Worm (Caenorhabditis elegans) whole organism, early embryonic: Measurements from ENCODE around the gene C05E11.2.

Experiments
- B0310.2 ChIP-seq: sonication (generic microtip); optimal IDR thresholded peaks from 2 replicates; lab custom pipeline; 2016; ENCODE audit warnings: mild to moderate bottlenecking, missing genetic modification characterization, missing compliant biosample characterization
- F13C5.2 ChIP-seq: sonication (generic microtip); optimal IDR thresholded peaks from 2 replicates; lab custom pipeline; 2017; ENCODE audit warnings: mild to moderate bottlenecking, missing genetic modification characterization, inconsistent platforms, missing compliant biosample characterization
- aly-1 ChIP-seq: sonication (generic microtip); optimal IDR thresholded peaks from 2 replicates; lab custom pipeline; 2016; ENCODE audit warnings: missing genetic modification characterization, missing compliant biosample characterization
- ama-1 ChIP-seq: fragments of 150-350 bp; optimal IDR thresholded peaks from 2 replicates; lab custom pipeline; 2014
- ceh-13 ChIP-seq: fragments of 200-800 bp; sonication (Bioruptor generic); optimal IDR thresholded peaks from 2 replicates; lab custom pipeline; 2018; ENCODE audit warnings: mild to moderate bottlenecking, missing genetic modification characterization, missing compliant biosample characterization
- ceh-36 ChIP-seq: sonication (generic microtip); optimal IDR thresholded peaks from 2 replicates; lab custom pipeline; 2016; ENCODE audit warnings: missing genetic modification characterization, inconsistent platforms, missing compliant biosample characterization
- ets-7 ChIP-seq: sonication (generic microtip); optimal IDR thresholded peaks from 2 replicates; lab custom pipeline; 2016; ENCODE audit warnings: missing genotype, missing genetic modification characterization, missing compliant biosample characterization
- flt-1 ChIP-seq: fragments of 200-800 bp; sonication (Bioruptor generic); IDR thresholded peaks from 2 replicates; pipeline ENCODE4 v1.3.6; 2022; ENCODE audit warnings: missing genetic modification characterization, missing compliant biosample characterization
- hmbx-1 ChIP-seq: sonication (generic microtip); optimal IDR thresholded peaks from 2 replicates; lab custom pipeline; 2016; ENCODE audit warnings: mild to moderate bottlenecking, missing genetic modification characterization, missing compliant biosample characterization
- hmg-4 ChIP-seq: fragments of 200-800 bp; sonication (Bioruptor generic); optimal IDR thresholded peaks from 2 replicates; lab custom pipeline; 2018; ENCODE audit warnings: mild to moderate bottlenecking, missing genetic modification characterization, missing compliant biosample characterization
- hnd-1 ChIP-seq: sonication (generic microtip); optimal IDR thresholded peaks from 2 replicates; lab custom pipeline; 2016; ENCODE audit warnings: missing genetic modification characterization, missing compliant biosample characterization
- pes-1 ChIP-seq: fragments of 200-800 bp; sonication (Bioruptor generic); IDR thresholded peaks from 2 replicates; pipeline ENCODE4 v1.3.6; 2022; ENCODE audit warnings: missing genetic modification reagents, missing genetic modification characterization, missing compliant biosample characterization
- scrt-1 ChIP-seq: fragments of 200-800 bp; sonication (Bioruptor generic); IDR thresholded peaks from 2 replicates; pipeline ENCODE4 v1.3.6; 2022; ENCODE audit warnings: missing genetic modification characterization, missing compliant biosample characterization
- sea-1 ChIP-seq: fragments of 200-800 bp; sonication (Bioruptor generic); conservative IDR thresholded peaks from 2 replicates; pipeline ENCODE4 v1.3.6; 2022; ENCODE audit warnings: missing genetic modification characterization, missing compliant biosample characterization
- tbx-11 ChIP-seq: fragments of 200-800 bp; sonication (Bioruptor generic); IDR thresholded peaks from 2 replicates; pipeline ENCODE4 v1.3.6; 2022; ENCODE audit warnings: missing genetic modification characterization, missing compliant biosample characterization
- tbx-37 ChIP-seq: fragments of 200-800 bp; sonication (Bioruptor generic); conservative IDR thresholded peaks from 2 replicates; pipeline ENCODE4 v1.3.6; 2022; ENCODE audit warnings: missing genetic modification reagents, missing genetic modification characterization, missing compliant biosample characterization
- tra-4 ChIP-seq: sonication (generic microtip); optimal IDR thresholded peaks from 2 replicates; lab custom pipeline; 2017; ENCODE audit warnings: missing genetic modification characterization, missing compliant biosample characterization

C05E11.2 gene

DNA sequence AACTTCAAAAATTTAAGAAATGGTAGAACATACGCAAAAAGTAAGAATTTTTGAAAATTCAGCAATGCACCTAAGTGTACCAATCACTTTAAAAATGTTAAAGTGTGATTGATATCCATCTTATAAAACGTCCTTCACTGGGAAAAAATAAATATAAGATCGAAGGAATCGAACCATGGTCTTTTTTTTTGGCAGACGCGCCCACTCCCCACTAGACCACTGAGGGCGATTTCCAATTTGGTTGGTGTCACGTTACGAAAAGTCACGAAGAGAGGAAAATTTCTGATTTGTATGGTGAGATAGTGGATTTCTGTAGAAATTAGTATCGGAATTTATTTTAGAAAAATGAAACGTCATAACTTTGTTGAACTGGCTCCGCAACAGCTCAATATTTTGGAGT, 20.6 kb downstream of the C05E11.2 start:
- TF ChIP-seq hnd-1 (tag; lab: Kevin White, UChicago), result no peak
- TF ChIP-seq tbx-11, result no peak
- TF ChIP-seq tra-4 (tag; lab: Kevin White, UChicago), result no peak

DNA sequence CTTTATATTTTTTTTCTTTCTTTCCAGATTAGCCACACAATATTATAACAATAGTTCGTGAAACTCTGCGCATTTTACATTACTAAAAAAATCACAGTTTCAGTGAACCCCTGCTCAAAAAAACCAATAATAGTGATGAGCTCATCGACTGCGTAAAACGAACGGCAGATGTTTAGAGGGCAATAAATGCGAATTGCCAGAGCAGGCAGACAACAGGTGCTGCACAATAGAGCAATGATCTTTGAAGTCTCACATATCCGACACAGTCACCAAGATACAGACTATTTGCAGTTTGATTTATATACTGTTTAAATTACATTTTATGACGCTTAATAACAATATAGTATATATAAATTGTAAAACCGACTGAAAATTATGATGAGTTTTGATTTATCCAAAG, 22.9 kb downstream of the C05E11.2 start:
- no peak for TF ChIP-seq tra-4 (tag; lab: Kevin White, UChicago)
- no peak for TF ChIP-seq hmbx-1
- TF ChIP-seq pes-1, result no peak
- no peak for TF ChIP-seq aly-1 (tag; lab: Kevin White, UChicago)
- no peak for TF ChIP-seq ceh-36 (tag; lab: Kevin White, UChicago)
- no peak for TF ChIP-seq B0310.2 (tag; lab: Kevin White, UChicago)
- TF ChIP-seq tbx-11, result no peak
- no peak for TF ChIP-seq F13C5.2 (tag; lab: Kevin White, UChicago)

DNA sequence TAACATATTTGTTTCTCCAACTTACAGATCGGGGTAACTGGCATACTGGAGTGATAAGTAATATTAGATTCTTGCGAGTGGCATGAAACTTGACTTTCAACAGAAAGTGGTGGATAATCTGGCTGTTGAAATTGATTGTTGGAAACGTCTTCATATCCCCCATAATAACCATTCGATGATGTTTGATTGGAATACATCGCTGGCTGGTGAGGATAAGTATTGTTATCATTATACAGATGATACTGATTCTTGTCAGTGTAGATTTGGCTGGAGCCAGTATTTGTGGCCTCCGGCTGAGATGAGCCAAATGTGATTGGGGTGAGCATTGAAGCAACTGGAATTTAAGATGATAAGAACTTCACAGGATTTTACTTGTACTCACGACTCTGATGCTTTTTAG, 28.3 kb downstream of the C05E11.2 start:
- TF ChIP-seq flt-1 (GFP tag; lab: Robert Waterston, UW) (no peak), F13C5.2 (tag; lab: Kevin White, UChicago) (no peak), aly-1 (tag; lab: Kevin White, UChicago) (no peak), B0310.2 (tag; lab: Kevin White, UChicago) (no peak), tbx-11 (no peak), hmg-4 (GFP tag; lab: Kevin White, UChicago) (no peak), sea-1 (GFP tag; lab: Robert Waterston, UW) (no peak), pes-1 (no peak), tra-4 (tag; lab: Kevin White, UChicago) (no peak), ceh-13 (GFP tag; lab: Kevin White, UChicago) (no peak), ama-1 (lab: Kevin White, UChicago) (no peak), tbx-37 (GFP tag; lab: Robert Waterston, UW) (no peak), ceh-36 (tag; lab: Kevin White, UChicago) (no peak), ets-7 (tag; lab: Kevin White, UChicago) (no peak), hnd-1 (tag; lab: Kevin White, UChicago) (no peak), scrt-1 (GFP tag; lab: Robert Waterston, UW) (no peak)

DNA sequence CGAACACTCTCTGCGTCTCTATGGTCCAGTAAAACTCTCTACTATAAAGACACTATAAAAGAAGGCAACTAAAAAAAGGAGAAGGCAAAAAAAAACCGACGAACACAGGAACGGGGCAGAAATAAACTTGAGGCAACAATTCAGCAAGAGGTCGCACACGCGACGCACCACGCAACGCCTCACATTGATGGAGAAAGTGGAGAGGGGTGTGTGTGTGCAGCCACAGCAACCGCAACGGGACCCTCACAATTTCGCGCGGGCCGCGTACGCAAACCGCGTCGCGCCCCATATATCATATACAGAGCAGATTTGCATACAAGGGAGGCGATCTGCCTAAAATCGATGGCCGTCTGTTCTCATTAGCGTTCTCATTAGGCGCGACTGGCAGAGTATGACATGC, 30.1 kb downstream of the C05E11.2 start:
- TF ChIP-seq sea-1 (GFP tag; lab: Robert Waterston, UW), result peak; percentile 67; the same call in 1 of the 2 replicates
- no peak for TF ChIP-seq hmbx-1
- peak; percentile 77 for TF ChIP-seq hmg-4 (GFP tag; lab: Kevin White, UChicago)
- TF ChIP-seq F13C5.2 (tag; lab: Kevin White, UChicago), result peak; percentile 38
- TF ChIP-seq ets-7 (tag; lab: Kevin White, UChicago), result peak; percentile 0
- TF ChIP-seq B0310.2 (tag; lab: Kevin White, UChicago), result peak; percentile 16
- TF ChIP-seq scrt-1 (GFP tag; lab: Robert Waterston, UW), result peak; percentile 64; the same call in 1 of the 2 replicates
- TF ChIP-seq aly-1 (tag; lab: Kevin White, UChicago), result peak; percentile 37
- TF ChIP-seq pes-1, result peak; percentile 50
- TF ChIP-seq ceh-36 (tag; lab: Kevin White, UChicago), result no peak

DNA sequence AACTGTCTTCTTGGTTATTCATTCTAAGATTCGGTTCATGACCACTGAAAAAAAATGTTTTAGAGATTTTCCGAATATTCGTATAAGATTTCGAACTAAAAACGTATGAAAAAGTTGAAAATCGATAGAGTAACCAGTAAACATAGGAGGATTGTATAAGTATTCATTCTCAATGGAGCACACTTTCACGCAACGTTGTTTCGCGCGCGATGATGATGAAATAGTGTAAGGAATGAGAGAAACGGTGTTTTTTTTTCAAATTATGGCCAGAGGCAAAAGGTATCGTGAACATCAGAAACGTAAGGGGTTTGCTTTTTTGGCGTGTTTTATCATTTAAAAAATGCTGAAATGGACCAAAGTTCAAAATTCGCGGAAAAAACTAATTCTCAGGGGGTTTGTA, 32.9 kb downstream of the C05E11.2 start, which contains the start of gene pqn-65:
Gene pqn-65 (minus strand): TSS at position 54 of the 400 bp plus-strand sequence.
- TF ChIP-seq tbx-37 (GFP tag; lab: Robert Waterston, UW) (no peak), aly-1 (tag; lab: Kevin White, UChicago) (no peak), sea-1 (GFP tag; lab: Robert Waterston, UW) (no peak), ceh-36 (tag; lab: Kevin White, UChicago) (no peak), flt-1 (GFP tag; lab: Robert Waterston, UW) (no peak), scrt-1 (GFP tag; lab: Robert Waterston, UW) (no peak), ceh-13 (GFP tag; lab: Kevin White, UChicago) (no peak), hmbx-1 (no peak)

DNA sequence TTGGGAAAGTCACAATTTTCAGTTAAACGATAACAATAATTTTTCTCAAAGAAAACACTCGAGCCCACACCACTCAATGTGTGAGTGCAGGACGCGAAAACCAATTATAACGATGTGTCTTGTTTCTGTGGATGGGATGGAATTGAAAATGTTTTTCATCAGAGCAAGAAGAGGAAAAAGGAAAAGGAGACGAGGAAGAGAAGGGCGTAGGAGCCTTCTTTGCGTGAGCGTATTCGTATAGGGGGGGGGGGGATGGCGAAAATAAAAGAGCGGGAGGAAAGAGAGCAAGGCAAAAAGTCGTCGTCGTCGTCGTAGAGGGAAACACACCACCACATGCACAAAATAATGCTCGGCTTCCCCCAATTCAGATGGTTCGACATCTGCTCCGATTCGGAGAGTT, 33.3 kb downstream of the C05E11.2 start:
- TF ChIP-seq aly-1 (tag; lab: Kevin White, UChicago) (peak; percentile 48), B0310.2 (tag; lab: Kevin White, UChicago) (no peak), pes-1 (no peak), hmbx-1 (no peak), ceh-36 (tag; lab: Kevin White, UChicago) (no peak), hmg-4 (GFP tag; lab: Kevin White, UChicago) (peak; percentile 37), flt-1 (GFP tag; lab: Robert Waterston, UW) (no peak)

DNA sequence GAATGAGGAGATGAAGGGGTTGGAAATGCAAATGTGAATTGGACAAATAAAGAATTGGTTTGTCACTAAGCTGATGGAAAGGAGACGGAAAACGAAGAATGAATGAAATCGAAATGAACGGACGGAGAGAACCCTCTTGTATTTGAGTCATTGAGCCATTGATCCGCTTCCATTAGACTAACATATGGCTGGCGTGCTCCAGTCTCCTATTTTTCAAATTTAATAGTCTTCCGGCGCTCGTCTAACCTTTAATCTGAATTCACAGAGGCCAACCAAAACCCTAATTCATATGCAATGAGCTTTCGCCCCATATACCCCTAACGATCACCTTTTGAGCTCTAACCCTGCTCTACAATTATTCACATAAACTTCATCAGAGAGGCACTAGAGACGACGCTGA, 35.3 kb downstream of the C05E11.2 start, which contains the start of gene C46C11.3:
Gene C46C11.3 (plus strand): TSS at position 301 of the 400 bp plus-strand sequence.
- TF ChIP-seq ceh-36 (tag; lab: Kevin White, UChicago), result no peak

DNA sequence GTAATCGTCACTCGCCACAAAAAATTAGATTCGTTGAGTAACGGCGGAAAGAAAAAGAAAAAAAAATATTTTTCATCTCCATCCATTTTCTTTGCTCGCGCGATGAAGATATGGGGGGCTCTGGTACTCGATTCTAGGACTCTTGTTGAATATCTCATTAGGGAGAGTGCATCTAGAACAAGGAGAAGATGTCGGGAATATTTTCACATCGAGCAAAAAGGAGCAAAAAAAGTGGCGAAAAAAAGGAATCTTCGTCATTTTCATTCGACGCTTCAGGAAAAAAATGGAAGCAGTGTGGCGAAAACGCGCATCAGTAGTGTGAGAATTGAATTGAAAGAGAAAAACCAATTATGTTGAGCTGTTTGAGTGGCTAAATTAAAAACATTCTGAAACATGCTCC, 37.0 kb downstream of the C05E11.2 start:
- TF ChIP-seq pes-1 (no peak), sea-1 (GFP tag; lab: Robert Waterston, UW) (no peak), tbx-11 (no peak), ama-1 (lab: Kevin White, UChicago) (no peak), hmbx-1 (no peak), ets-7 (tag; lab: Kevin White, UChicago) (no peak), ceh-13 (GFP tag; lab: Kevin White, UChicago) (no peak), flt-1 (GFP tag; lab: Robert Waterston, UW) (no peak)
